Worm (Caenorhabditis elegans) whole organism, late embryonic: ENCODE results near the gene H40L08.2.

ENCODE experiments used
- C38D4.7 ChIP-seq: fragments of 200-800 bp; sonication (Bioruptor generic); optimal IDR thresholded peaks from 2 replicates; lab custom pipeline; 2018; ENCODE audit warnings: mild to moderate bottlenecking, missing genetic modification characterization, moderate library complexity, missing compliant biosample characterization
- ceh-24 ChIP-seq: sonication (generic microtip); optimal IDR thresholded peaks from 2 replicates; lab custom pipeline; 2016; ENCODE audit warnings: mild to moderate bottlenecking, missing genetic modification characterization, missing compliant biosample characterization
- fax-1 ChIP-seq: sonication (generic microtip); optimal IDR thresholded peaks from 2 replicates; lab custom pipeline; 2016; ENCODE audit warnings: missing genotype, missing genetic modification characterization, missing compliant biosample characterization
- nfya-1 ChIP-seq: sonication (generic microtip); optimal IDR thresholded peaks from 2 replicates; lab custom pipeline; 2017; ENCODE audit warnings: missing genetic modification characterization, mild to moderate bottlenecking, missing compliant biosample characterization, antibody characterized with exemption, moderate library complexity

DNA sequence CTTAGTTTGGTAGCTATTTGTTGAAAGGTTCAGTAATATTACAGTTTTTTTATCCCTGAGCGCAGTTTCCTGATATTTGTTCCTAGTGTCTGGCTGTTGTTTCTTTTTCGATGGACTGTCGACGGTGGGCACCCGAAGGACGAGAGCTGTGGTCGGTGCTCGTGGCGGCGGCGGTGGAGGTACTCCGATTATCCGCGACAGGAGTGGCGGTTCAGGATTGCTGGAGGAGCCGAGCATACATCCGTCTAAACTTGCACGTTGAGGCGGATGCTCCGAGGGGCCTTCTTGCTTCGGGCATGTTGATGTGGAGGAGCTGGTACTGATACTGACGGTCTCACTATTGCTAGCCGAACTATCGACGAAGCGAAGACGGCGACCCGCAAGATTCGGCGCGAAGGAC is 49.8 kb upstream of the H40L08.2 start:
- no peak for TF ChIP-seq C38D4.7 (GFP tag; lab: Kevin White, UChicago)
- no peak for TF ChIP-seq ceh-24 (tag; lab: Kevin White, UChicago)
- no peak for TF ChIP-seq fax-1 (tag; lab: Kevin White, UChicago)
- TF ChIP-seq nfya-1 (tag; lab: Kevin White, UChicago) = no peak
